Fruit fly (Drosophila melanogaster) whole organism, pupa: Measurements from ENCODE around the gene how.

Experiments
- CG10348 ChIP-seq: fragments of 200-800 bp; sonication (Bioruptor generic); IDR thresholded peaks from 2 replicates; pipeline ENCODE4 v1.3.6; 2022; ENCODE audit warnings: missing biosample characterization, missing genetic modification characterization
- CG12605 ChIP-seq: fragments of 200-800 bp; sonication (Bioruptor generic); IDR thresholded peaks from 2 replicates; pipeline ENCODE4 v1.3.6; 2022; ENCODE audit warnings: missing biosample characterization, missing genetic modification characterization
- CG13204 ChIP-seq: fragments of 200-800 bp; sonication (Bioruptor generic); optimal IDR thresholded peaks from 2 replicates; lab custom pipeline; 2018; ENCODE audit warnings: missing biosample characterization, mild to moderate bottlenecking, missing genetic modification characterization, moderate library complexity
- CG14655 ChIP-seq: fragments of 200-800 bp; sonication (Bioruptor generic); optimal IDR thresholded peaks from 3 replicates; lab custom pipeline; 2017; ENCODE audit warnings: mild to moderate bottlenecking, missing biosample characterization, missing genetic modification reagents, missing genetic modification characterization
- CG15710 ChIP-seq: fragments of 200-800 bp; sonication (Bioruptor generic); optimal IDR thresholded peaks from 2 replicates; lab custom pipeline; 2018; ENCODE audit warnings: missing biosample characterization, mild to moderate bottlenecking, missing genetic modification characterization, moderate library complexity
- CG17806 ChIP-seq: fragments of 200-800 bp; sonication (Bioruptor generic); optimal IDR thresholded peaks from 2 replicates; lab custom pipeline; 2018; ENCODE audit warnings: missing biosample characterization, mild to moderate bottlenecking, missing genetic modification characterization, moderate library complexity
- CG32121 ChIP-seq: fragments of 200-800 bp; sonication (Bioruptor generic); IDR thresholded peaks from 2 replicates; pipeline ENCODE4 v1.3.6; 2022; ENCODE audit warnings: missing biosample characterization, missing genetic modification characterization
- CG34367 ChIP-seq: fragments of 200-800 bp; sonication (Bioruptor generic); optimal IDR thresholded peaks from 2 replicates; lab custom pipeline; 2018; ENCODE audit warnings: missing biosample characterization, mild to moderate bottlenecking, missing genetic modification characterization
- CG4496 ChIP-seq: fragments of 200-800 bp; sonication (Bioruptor generic); IDR thresholded peaks from 3 replicates; pipeline ENCODE4 v1.3.6; 2022; ENCODE audit warnings: missing biosample characterization, missing genetic modification characterization
- CG8159 ChIP-seq: fragments of 200-800 bp; sonication (Bioruptor generic); optimal IDR thresholded peaks from 3 replicates; lab custom pipeline; 2018; ENCODE audit warnings: missing biosample characterization, mild to moderate bottlenecking, missing genetic modification characterization, moderate library complexity
- CG8301 ChIP-seq: fragments of 200-800 bp; sonication (Bioruptor generic); optimal IDR thresholded peaks from 2 replicates; lab custom pipeline; 2018; ENCODE audit warnings: missing biosample characterization, mild to moderate bottlenecking, missing genetic modification characterization
- CG9948 ChIP-seq: fragments of 200-800 bp; sonication (Bioruptor generic); optimal IDR thresholded peaks from 2 replicates; lab custom pipeline; 2018; ENCODE audit warnings: missing biosample characterization, mild to moderate bottlenecking, missing genetic modification characterization, moderate library complexity
- D1 ChIP-seq: fragments of 200-800 bp; sonication (Bioruptor generic); optimal IDR thresholded peaks from 2 replicates; lab custom pipeline; 2018; ENCODE audit warnings: missing biosample characterization, mild to moderate bottlenecking, missing genetic modification characterization, moderate library complexity
- EcR ChIP-seq: fragments of 200-800 bp; sonication (Bioruptor generic); optimal IDR thresholded peaks from 3 replicates; lab custom pipeline; 2019; ENCODE audit warnings: missing biosample characterization, missing genetic modification characterization, mild to moderate bottlenecking, moderate library complexity, missing genetic modification reagents
- Ets98B ChIP-seq: fragments of 200-800 bp; sonication (Bioruptor generic); IDR thresholded peaks from 2 replicates; pipeline ENCODE4 v1.3.6; 2022; ENCODE audit warnings: missing biosample characterization, missing genetic modification characterization
- Pif1A ChIP-seq: fragments of 200-800 bp; sonication (Bioruptor generic); optimal IDR thresholded peaks from 3 replicates; lab custom pipeline; 2016; ENCODE audit warnings: missing biosample characterization, missing genetic modification characterization
- Pif1B ChIP-seq: fragments of 200-800 bp; sonication (Bioruptor generic); optimal IDR thresholded peaks from 3 replicates; lab custom pipeline; 2016; ENCODE audit warnings: missing biosample characterization, missing genetic modification characterization
- Snoo ChIP-seq: fragments of 200-800 bp; sonication (Bioruptor generic); optimal IDR thresholded peaks from 3 replicates; lab custom pipeline; 2017; ENCODE audit warnings: missing biosample characterization, mild to moderate bottlenecking, missing genetic modification characterization, inconsistent platforms
- fd96Ca ChIP-seq: fragments of 200-800 bp; sonication (Bioruptor generic); IDR thresholded peaks from 3 replicates; pipeline ENCODE4 v1.3.6; 2022; ENCODE audit warnings: missing biosample characterization, missing genetic modification characterization
- gl ChIP-seq: fragments of 200-800 bp; sonication (Bioruptor generic); optimal IDR thresholded peaks from 2 replicates; lab custom pipeline; 2018; ENCODE audit warnings: missing biosample characterization, mild to moderate bottlenecking, missing genetic modification characterization
- rn ChIP-seq: fragments of 200-800 bp; sonication (Bioruptor generic); IDR thresholded peaks from 2 replicates; pipeline ENCODE4 v1.3.6; 2022; ENCODE audit warnings: missing biosample characterization, missing genetic modification characterization

The how gene

DNA sequence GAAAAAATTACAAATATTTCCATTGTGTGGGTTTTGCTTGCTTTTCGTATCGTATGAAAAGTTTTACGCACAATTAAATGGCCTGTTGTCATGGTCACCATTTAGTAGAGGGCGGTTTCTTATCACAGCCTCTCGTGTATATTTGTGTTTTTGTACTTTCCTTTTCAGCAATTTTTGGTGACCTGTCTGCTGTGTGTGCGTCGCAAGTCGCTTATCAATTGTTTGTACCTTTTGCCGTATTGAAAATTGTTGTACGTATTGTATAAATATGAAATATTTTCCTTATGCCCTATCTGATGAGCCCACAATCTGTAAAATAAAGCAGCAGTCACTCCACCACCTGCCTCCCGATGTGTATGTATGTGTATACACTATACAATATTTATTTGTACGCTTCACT, 24.4 kb downstream of the how start:
- TF ChIP-seq CG12605 (GFP tag; lab: Robert Waterston, UW): no peak
- no peak for TF ChIP-seq Snoo (tag; lab: Kevin White, UChicago)
- no peak for TF ChIP-seq CG32121
- TF ChIP-seq CG8159 (tag; lab: Kevin White, UChicago): no peak
- no peak for TF ChIP-seq CG34367 (tag; lab: Kevin White, UChicago)
- TF ChIP-seq Pif1B (GFP tag; lab: Kevin White, UChicago): peak; percentile 20
- TF ChIP-seq rn (GFP tag; lab: Robert Waterston, UW): no peak

DNA sequence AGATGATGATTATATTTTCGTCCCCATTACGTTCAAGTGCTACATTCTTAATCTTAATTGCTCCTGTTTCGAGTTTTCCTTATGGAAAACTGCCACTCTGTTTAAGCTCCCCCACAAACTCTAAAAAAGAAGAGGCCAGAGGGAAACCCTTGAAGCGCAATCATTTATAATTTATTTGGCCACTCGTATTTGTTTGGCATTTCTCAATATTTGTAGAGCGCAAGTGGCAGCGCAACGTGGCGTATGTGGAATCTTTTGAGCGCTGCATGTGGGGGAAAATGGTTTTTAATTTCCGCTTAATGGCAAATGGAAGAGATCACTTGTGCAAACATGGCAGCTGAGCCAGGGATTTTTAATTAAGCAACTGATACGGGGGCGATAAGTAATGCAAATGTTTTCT, 25.2 kb downstream of the how start:
- no peak for TF ChIP-seq CG10348 (GFP tag; lab: Robert Waterston, UW)
- TF ChIP-seq CG13204: no peak
- no peak for TF ChIP-seq CG8301 (tag; lab: Kevin White, UChicago)
- TF ChIP-seq D1: no peak
- TF ChIP-seq Ets98B: no peak
- no peak for TF ChIP-seq Pif1B (GFP tag; lab: Kevin White, UChicago)
- no peak for TF ChIP-seq Snoo (tag; lab: Kevin White, UChicago)
- no peak for TF ChIP-seq CG4496 (GFP tag; lab: Robert Waterston, UW)
- no peak for TF ChIP-seq CG34367 (tag; lab: Kevin White, UChicago)
- TF ChIP-seq CG32121: no peak
- no peak for TF ChIP-seq CG9948 (tag; lab: Kevin White, UChicago)
- TF ChIP-seq rn (GFP tag; lab: Robert Waterston, UW): no peak
- no peak for TF ChIP-seq gl (tag; lab: Kevin White, UChicago)
- TF ChIP-seq EcR (GFP tag; lab: Kevin White, UChicago): no peak

DNA sequence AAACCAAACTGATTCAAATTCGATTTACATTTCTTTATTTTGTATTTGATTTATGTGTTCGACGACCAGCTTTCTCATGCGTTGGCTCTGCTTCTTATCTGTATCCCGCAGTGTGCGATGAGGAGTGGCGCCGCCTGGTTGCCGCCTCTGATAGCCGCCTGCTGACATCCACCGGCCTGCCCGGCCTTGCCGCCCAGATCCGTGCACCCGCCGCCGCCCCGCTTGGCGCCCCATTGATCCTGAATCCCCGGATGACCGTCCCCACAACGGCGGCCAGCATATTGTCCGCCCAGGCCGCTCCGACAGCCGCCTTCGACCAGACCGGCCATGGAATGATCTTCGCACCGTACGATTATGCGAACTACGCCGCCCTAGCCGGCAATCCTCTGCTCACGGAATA, 29.6 kb downstream of the how start:
- TF ChIP-seq CG8301 (tag; lab: Kevin White, UChicago): no peak
- no peak for TF ChIP-seq CG13204
- no peak for TF ChIP-seq Snoo (tag; lab: Kevin White, UChicago)
- TF ChIP-seq fd96Ca: no peak
- TF ChIP-seq Ets98B: no peak
- TF ChIP-seq CG15710 (tag; lab: Kevin White, UChicago): no peak
- no peak for TF ChIP-seq Pif1A
- TF ChIP-seq EcR (GFP tag; lab: Kevin White, UChicago): no peak
- no peak for TF ChIP-seq CG4496 (GFP tag; lab: Robert Waterston, UW)
- TF ChIP-seq CG17806 (tag; lab: Kevin White, UChicago): no peak
- TF ChIP-seq gl (tag; lab: Kevin White, UChicago): no peak

DNA sequence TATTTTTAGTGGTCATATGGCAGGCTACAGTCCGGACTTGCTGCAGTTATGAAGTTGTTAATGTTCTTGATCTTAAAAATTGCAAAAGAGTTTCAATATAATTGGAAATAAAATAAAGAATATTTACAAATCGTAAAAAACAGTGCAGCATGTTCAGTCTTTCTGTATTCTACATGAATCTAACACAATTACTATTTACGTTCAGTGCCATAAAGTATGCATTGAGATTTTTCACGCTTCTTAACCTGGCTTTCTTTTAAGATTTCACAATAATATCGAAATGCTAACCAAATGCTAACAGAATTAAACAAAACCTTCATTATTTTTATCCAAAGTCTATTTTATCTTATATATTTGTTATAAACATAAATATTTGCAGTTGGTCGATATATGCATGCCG, 30.6 kb downstream of the how start:
- TF ChIP-seq CG10348 (GFP tag; lab: Robert Waterston, UW) (no peak), CG15710 (tag; lab: Kevin White, UChicago) (no peak), CG34367 (tag; lab: Kevin White, UChicago) (no peak), gl (tag; lab: Kevin White, UChicago) (no peak), CG8301 (tag; lab: Kevin White, UChicago) (no peak), fd96Ca (no peak), Pif1A (no peak), CG17806 (tag; lab: Kevin White, UChicago) (no peak), CG14655 (GFP tag; lab: Kevin White, UChicago) (no peak), CG32121 (no peak), Pif1B (GFP tag; lab: Kevin White, UChicago) (no peak), D1 (no peak), Ets98B (no peak), rn (GFP tag; lab: Robert Waterston, UW) (no peak), CG13204 (no peak)
- TF ChIP-seq, all 21 proteins: peak for 0

dm6 chr3R:22080161-22080560, 38.2 kb downstream of the how start, which contains the start of gene CG13408:
Gene CG13408 (plus strand): TSS chr3R:22080382.
- TF ChIP-seq CG14655 (GFP tag; lab: Kevin White, UChicago) (no peak), Ets98B (no peak), CG12605 (GFP tag; lab: Robert Waterston, UW) (peak; percentile 67)

dm6 chr3R:22086297-22086696, 44.3 kb downstream of the how start, which contains the start of gene BomT3:
Gene BomT3 (minus strand): TSS chr3R:22086397.
- TF ChIP-seq CG8301 (tag; lab: Kevin White, UChicago) (no peak), Pif1B (GFP tag; lab: Kevin White, UChicago) (no peak)

dm6 chr3R:22086775-22087174, 44.8 kb downstream of the how start, which contains the start of gene BomBc3:
Gene BomBc3 (plus strand): TSS chr3R:22087075.
- no peak for TF ChIP-seq CG14655 (GFP tag; lab: Kevin White, UChicago)
- no peak for TF ChIP-seq Pif1A
- TF ChIP-seq rn (GFP tag; lab: Robert Waterston, UW): no peak
- TF ChIP-seq D1: no peak
- no peak for TF ChIP-seq Pif1B (GFP tag; lab: Kevin White, UChicago)
- no peak for TF ChIP-seq CG34367 (tag; lab: Kevin White, UChicago)
- no peak for TF ChIP-seq CG12605 (GFP tag; lab: Robert Waterston, UW)
- no peak for TF ChIP-seq Ets98B
- TF ChIP-seq fd96Ca: no peak
